Worm (Caenorhabditis elegans) whole organism, L4 larva: Measurements from ENCODE around the gene mct-6.

Experiments
- D1046.2 ChIP-seq: fragments of 200-800 bp; sonication (Bioruptor generic); IDR thresholded peaks from 2 replicates; pipeline ENCODE4 v1.3.6; 2022; ENCODE audit warnings: missing genetic modification characterization, missing compliant biosample characterization
- T26A8.4 ChIP-seq: fragments of 200-800 bp; sonication (Bioruptor generic); IDR thresholded peaks from 2 replicates; pipeline ENCODE4 v1.3.6; 2022; ENCODE audit warnings: missing genetic modification characterization, missing compliant biosample characterization
- Y48G9A.11 ChIP-seq: fragments of 200-800 bp; sonication (Bioruptor generic); IDR thresholded peaks from 2 replicates; pipeline ENCODE4 v1.3.6; 2022; ENCODE audit warnings: missing genetic modification reagents, missing genetic modification characterization, missing compliant biosample characterization
- ZK546.5 ChIP-seq, 2 experiments: sonication (generic microtip); optimal IDR thresholded peaks; 2 replicates each; lab custom pipeline; 2017; ENCODE audit warnings: missing biosample characterization in 2 of 2, missing genetic modification characterization in 2 of 2
- aha-1 ChIP-seq: fragments of 150-350 bp; peaks from one replicate; lab custom pipeline; 2014; ENCODE audit warnings: missing biosample characterization, missing genetic modification characterization
- ama-1 ChIP-seq: fragments of 150-350 bp; optimal IDR thresholded peaks from 2 replicates; lab custom pipeline; 2014; ENCODE audit warnings: inconsistent platforms, mixed read lengths
- arid-1 ChIP-seq: fragments of 200-800 bp; sonication (Bioruptor generic); conservative IDR thresholded peaks from 2 replicates; pipeline ENCODE4 v1.3.6; 2022; ENCODE audit warnings: missing genetic modification reagents, missing genetic modification characterization, missing compliant biosample characterization
- attf-4 ChIP-seq: sonication (generic microtip); optimal IDR thresholded peaks from 3 replicates; lab custom pipeline; 2017; ENCODE audit warnings: missing biosample characterization, missing genetic modification characterization
- ceh-20 ChIP-seq: fragments of 200-800 bp; sonication (Bioruptor generic); IDR thresholded peaks from 2 replicates; pipeline ENCODE4 v1.3.6; 2022; ENCODE audit warnings: missing genetic modification reagents, missing genetic modification characterization, missing compliant biosample characterization
- ceh-82 ChIP-seq: sonication (generic microtip); optimal IDR thresholded peaks from 2 replicates; lab custom pipeline; 2017; ENCODE audit warnings: missing biosample characterization, missing genetic modification characterization
- ces-1 ChIP-seq: fragments of 150-350 bp; sonication (generic microtip); optimal IDR thresholded peaks from 4 replicates; lab custom pipeline; 2014; ENCODE audit warnings: missing biosample characterization, missing genetic modification reagents, missing genetic modification characterization
- cey-2 ChIP-seq: sonication (generic microtip); optimal IDR thresholded peaks from 3 replicates; lab custom pipeline; 2017; ENCODE audit warnings: missing genetic modification characterization, mild to moderate bottlenecking, missing compliant biosample characterization, antibody characterized with exemption, borderline replicate concordance; ENCODE audit not compliant: insufficient read depth
- ctbp-1 ChIP-seq: fragments of 200-800 bp; sonication (Bioruptor generic); IDR thresholded peaks from 2 replicates; pipeline ENCODE4 v1.3.6; 2022; ENCODE audit warnings: missing genetic modification reagents, missing genetic modification characterization, missing compliant biosample characterization
- daf-12 ChIP-seq: fragments of 150-350 bp; optimal IDR thresholded peaks from 2 replicates; lab custom pipeline; 2014; ENCODE audit warnings: missing biosample characterization, missing genetic modification reagents, missing genetic modification characterization
- daf-16 ChIP-seq, 3 experiments: sonication (generic microtip); optimal IDR thresholded peaks; 2 replicates each; lab custom pipeline; 2016 to 2017; ENCODE audit warnings: missing genetic modification characterization in 3 of 3, missing genetic modification reagents in 3 of 3, mild to moderate bottlenecking in 2 of 3, missing compliant biosample characterization in 2 of 3, missing biosample characterization in 1 of 3, moderate library complexity in 1 of 3
- daf-8 ChIP-seq: fragments of 200-800 bp; sonication (Bioruptor generic); IDR thresholded peaks from 2 replicates; pipeline ENCODE4 v1.3.6; 2022; ENCODE audit warnings: missing genetic modification characterization, missing compliant biosample characterization
- dmd-6 ChIP-seq: fragments of 200-800 bp; sonication (Bioruptor generic); IDR thresholded peaks from 2 replicates; pipeline ENCODE4 v1.3.6; 2022; ENCODE audit warnings: missing genetic modification reagents, missing genetic modification characterization, missing compliant biosample characterization
- dmd-8 ChIP-seq: fragments of 200-800 bp; sonication (Bioruptor generic); IDR thresholded peaks from 2 replicates; pipeline ENCODE4 v1.3.6; 2022; ENCODE audit warnings: missing genetic modification characterization, missing compliant biosample characterization
- dmd-9 ChIP-seq: fragments of 200-800 bp; sonication (Bioruptor generic); IDR thresholded peaks from 2 replicates; pipeline ENCODE4 v1.3.6; 2022; ENCODE audit warnings: missing genetic modification reagents, missing genetic modification characterization, missing compliant biosample characterization
- egl-43 ChIP-seq: fragments of 200-800 bp; sonication (Bioruptor generic); IDR thresholded peaks from 2 replicates; pipeline ENCODE4 v1.3.6; 2022; ENCODE audit warnings: missing genetic modification reagents, missing genetic modification characterization, missing compliant biosample characterization
- fkh-10 ChIP-seq: fragments of 150-350 bp; optimal IDR thresholded peaks from 2 replicates; lab custom pipeline; 2014; ENCODE audit warnings: missing biosample characterization, missing genetic modification reagents, missing genetic modification characterization
- hif-1 ChIP-seq, 2 experiments: sonication (generic microtip); optimal IDR thresholded peaks; 2 replicates each; lab custom pipeline; 2016 to 2017; ENCODE audit warnings: missing compliant biosample characterization in 2 of 2, missing genetic modification characterization in 2 of 2, missing genetic modification reagents in 2 of 2, missing genotype in 2 of 2, mild to moderate bottlenecking in 1 of 2
- hlh-11 ChIP-seq: fragments of 200-800 bp; sonication (Bioruptor generic); optimal IDR thresholded peaks from 2 replicates; lab custom pipeline; 2018; ENCODE audit warnings: mild to moderate bottlenecking, missing genetic modification characterization, missing compliant biosample characterization
- hlh-30 ChIP-seq: sonication (generic microtip); optimal IDR thresholded peaks from 2 replicates; lab custom pipeline; 2017; ENCODE audit warnings: antibody characterized with exemption, mild to moderate bottlenecking, missing genetic modification characterization, missing compliant biosample characterization; ENCODE audit not compliant: insufficient read depth
- jun-1 ChIP-seq: fragments of 150-350 bp; optimal IDR thresholded peaks from 2 replicates; lab custom pipeline; 2014; ENCODE audit warnings: missing biosample characterization, missing genetic modification reagents, missing genetic modification characterization
- lim-7 ChIP-seq: fragments of 200-800 bp; sonication (Bioruptor generic); IDR thresholded peaks from 2 replicates; pipeline ENCODE4 v1.3.6; 2022; ENCODE audit warnings: missing genetic modification characterization, missing compliant biosample characterization
- lin-1 ChIP-seq: fragments of 200-800 bp; sonication (Bioruptor generic); IDR thresholded peaks from 2 replicates; pipeline ENCODE4 v1.3.6; 2022; ENCODE audit warnings: missing genetic modification reagents, missing genetic modification characterization, missing compliant biosample characterization
- madf-5 ChIP-seq, 2 experiments: fragments of 200-800 bp; sonication (Bioruptor generic); IDR thresholded peaks; 2 replicates each; pipeline ENCODE4 v1.3.6; 2022; ENCODE audit warnings: missing compliant biosample characterization in 2 of 2, missing genetic modification characterization in 2 of 2
- mep-1 ChIP-seq: fragments of 150-350 bp; sonication (generic microtip); optimal IDR thresholded peaks from 3 replicates; lab custom pipeline; 2014; ENCODE audit warnings: missing biosample characterization, missing genetic modification characterization
- nhr-10 ChIP-seq: fragments of 150-350 bp; optimal IDR thresholded peaks from 2 replicates; lab custom pipeline; 2014; ENCODE audit warnings: missing biosample characterization, missing genetic modification characterization
- nhr-102 ChIP-seq: sonication (generic microtip); optimal IDR thresholded peaks from 2 replicates; lab custom pipeline; 2016; ENCODE audit warnings: mild to moderate bottlenecking, missing genetic modification characterization, moderate library complexity, missing compliant biosample characterization
- nhr-25 ChIP-seq: sonication (generic microtip); optimal IDR thresholded peaks from 2 replicates; lab custom pipeline; 2017; ENCODE audit warnings: missing genetic modification characterization, mild to moderate bottlenecking, missing compliant biosample characterization, antibody characterized with exemption, moderate library complexity, borderline replicate concordance; ENCODE audit not compliant: insufficient read depth
- nhr-28 ChIP-seq: fragments of 150-350 bp; optimal IDR thresholded peaks from 2 replicates; lab custom pipeline; 2014; ENCODE audit warnings: missing biosample characterization, missing genetic modification characterization
- nhr-41 ChIP-seq: fragments of 200-800 bp; sonication (Bioruptor generic); IDR thresholded peaks from 2 replicates; pipeline ENCODE4 v1.3.6; 2022; ENCODE audit warnings: missing genetic modification reagents, missing genetic modification characterization, missing compliant biosample characterization
- nhr-42 ChIP-seq: fragments of 200-800 bp; sonication (Bioruptor generic); IDR thresholded peaks from 2 replicates; pipeline ENCODE4 v1.3.6; 2022; ENCODE audit warnings: missing genetic modification characterization, missing compliant biosample characterization
- nhr-6 ChIP-seq: fragments of 150-350 bp; optimal IDR thresholded peaks from 2 replicates; lab custom pipeline; 2014; ENCODE audit warnings: missing biosample characterization, missing genetic modification characterization
- nhr-77 ChIP-seq: fragments of 150-350 bp; optimal IDR thresholded peaks from 2 replicates; lab custom pipeline; 2014; ENCODE audit warnings: missing biosample characterization, missing genetic modification characterization
- php-3 ChIP-seq: fragments of 200-800 bp; sonication (Bioruptor generic); IDR thresholded peaks from 2 replicates; pipeline ENCODE4 v1.3.6; 2022; ENCODE audit warnings: missing genetic modification reagents, missing genetic modification characterization, missing compliant biosample characterization
- pqm-1 ChIP-seq: sonication (generic microtip); optimal IDR thresholded peaks from 2 replicates; lab custom pipeline; 2017; ENCODE audit warnings: missing biosample characterization, missing genetic modification characterization
- sdz-12 ChIP-seq: fragments of 200-800 bp; sonication (Bioruptor generic); optimal IDR thresholded peaks from 2 replicates; lab custom pipeline; 2018; ENCODE audit warnings: mild to moderate bottlenecking, missing genetic modification characterization, missing compliant biosample characterization
- set-16 ChIP-seq: fragments of 200-800 bp; sonication (Bioruptor generic); IDR thresholded peaks from 2 replicates; pipeline ENCODE4 v1.3.6; 2022; ENCODE audit warnings: missing genetic modification reagents, missing genetic modification characterization, missing compliant biosample characterization
- skn-1 ChIP-seq: fragments of 150-350 bp; optimal IDR thresholded peaks from 2 replicates; lab custom pipeline; 2014; ENCODE audit warnings: missing biosample characterization, missing genetic modification characterization
- snpc-1.2 ChIP-seq: fragments of 200-800 bp; sonication (Bioruptor generic); IDR thresholded peaks from 2 replicates; pipeline ENCODE4 v1.3.6; 2022; ENCODE audit warnings: missing genetic modification reagents, missing genetic modification characterization, missing compliant biosample characterization
- spr-1 ChIP-seq: sonication (generic microtip); optimal IDR thresholded peaks from 2 replicates; lab custom pipeline; 2016; ENCODE audit warnings: mild to moderate bottlenecking, missing genetic modification characterization, missing compliant biosample characterization
- spr-3 ChIP-seq: fragments of 200-800 bp; sonication (Bioruptor generic); optimal IDR thresholded peaks from 2 replicates; lab custom pipeline; 2018; ENCODE audit warnings: mild to moderate bottlenecking, missing genetic modification characterization, missing compliant biosample characterization
- unc-130 ChIP-seq: sonication (generic microtip); optimal IDR thresholded peaks from 2 replicates; lab custom pipeline; 2016; ENCODE audit warnings: missing genetic modification reagents, missing genetic modification characterization, missing compliant biosample characterization
- unc-39 ChIP-seq: sonication (generic microtip); optimal IDR thresholded peaks from 2 replicates; lab custom pipeline; 2017; ENCODE audit warnings: missing biosample characterization, missing genetic modification characterization
- vab-7 ChIP-seq: fragments of 200-800 bp; sonication (Bioruptor generic); IDR thresholded peaks from 2 replicates; pipeline ENCODE4 v1.3.6; 2022; ENCODE audit warnings: missing genetic modification reagents, missing genetic modification characterization, missing compliant biosample characterization
- zfp-2 ChIP-seq: sonication (generic microtip); optimal IDR thresholded peaks from 2 replicates; lab custom pipeline; 2016; ENCODE audit warnings: mild to moderate bottlenecking, missing genetic modification characterization, missing compliant biosample characterization
- zip-2 ChIP-seq: fragments of 150-350 bp; optimal IDR thresholded peaks from 2 replicates; lab custom pipeline; 2014; ENCODE audit warnings: missing biosample characterization, missing genetic modification characterization
- ztf-7 ChIP-seq: fragments of 150-350 bp; optimal IDR thresholded peaks from 2 replicates; lab custom pipeline; 2014; ENCODE audit warnings: missing biosample characterization, missing genetic modification characterization

Gene mct-6

ce11 chrX:16726879-16727278 lies 43.4 kb downstream of the mct-6 start (continued):
- peak; percentile 28 for TF ChIP-seq zfp-2 (tag; lab: Kevin White, UChicago)
- TF ChIP-seq lin-1 (GFP tag; lab: Robert Waterston, UW), result peak; percentile 86
- peak; percentile 89 for TF ChIP-seq nhr-6 (tag; lab: Kevin White, UChicago)
- TF ChIP-seq skn-1, result no peak
- 0 out of 2 replicates have a peak, but pooled peaks have one; percentile 9 for TF ChIP-seq Y48G9A.11
- peak; percentile 93 for TF ChIP-seq ctbp-1 (GFP tag; lab: Robert Waterston, UW)
- TF ChIP-seq hif-1 (tag; optimal IDR thresholded peaks at IDR 0.05; lab: Kevin White, UChicago), result peak; percentile 42 to 89
- TF ChIP-seq pqm-1 (tag; lab: Kevin White, UChicago), result peak; percentile 14
- no peak for TF ChIP-seq daf-8 (GFP tag; lab: Robert Waterston, UW)
- no peak for TF ChIP-seq ceh-82 (tag; lab: Kevin White, UChicago)
- peak; percentile 91 for TF ChIP-seq nhr-28 (tag; lab: Kevin White, UChicago)
- no peak for TF ChIP-seq unc-130
- peak; percentile 9 for TF ChIP-seq attf-4 (tag; lab: Kevin White, UChicago)
- peak; percentile 83 for TF ChIP-seq arid-1 (GFP tag; lab: Robert Waterston, UW)
- TF ChIP-seq nhr-77, result peak; percentile 79
- TF ChIP-seq T26A8.4 (GFP tag; lab: Robert Waterston, UW), result peak; percentile 91
- no peak for TF ChIP-seq daf-12
- 0 out of 2 replicates have a peak, but pooled peaks have one; percentile 49 for TF ChIP-seq dmd-8
- TF ChIP-seq nhr-102 (tag; lab: Kevin White, UChicago), result peak; percentile 74
- peak; percentile 98 for TF ChIP-seq dmd-6 (GFP tag; lab: Robert Waterston, UW)
- TF ChIP-seq hlh-30 (tag; lab: Kevin White, UChicago), result peak; percentile 95
- TF ChIP-seq set-16 (GFP tag; lab: Robert Waterston, UW), result peak; percentile 84
- peak; percentile 54 for TF ChIP-seq ztf-7
- no peak for TF ChIP-seq sdz-12 (GFP tag; lab: Kevin White, UChicago)
- peak; percentile 76 for TF ChIP-seq nhr-10 (tag; lab: Kevin White, UChicago)
- peak; percentile 95 for TF ChIP-seq mep-1 (tag; lab: Kevin White, UChicago)
- peak; percentile 52; the same call in 1 of the 2 replicates for TF ChIP-seq php-3 (GFP tag; lab: Robert Waterston, UW)
- no peak for TF ChIP-seq zip-2 (tag; lab: Kevin White, UChicago)
- peak; percentile 29 for TF ChIP-seq spr-3 (GFP tag; lab: Kevin White, UChicago)
- TF ChIP-seq ceh-20 (GFP tag; lab: Robert Waterston, UW), result peak; percentile 92
- no peak for TF ChIP-seq ces-1 (GFP tag; lab: Kevin White, UChicago)
- peak; percentile 5 for TF ChIP-seq ama-1 (lab: Kevin White, UChicago)
- TF ChIP-seq fkh-10 (GFP tag; lab: Kevin White, UChicago), result peak; percentile 84
- TF ChIP-seq nhr-25 (tag; lab: Kevin White, UChicago), result peak; percentile 84
- peak; percentile 87 for TF ChIP-seq jun-1 (tag; lab: Kevin White, UChicago)
- TF ChIP-seq ZK546.5 (tag; optimal IDR thresholded peaks at IDR 0.05; lab: Kevin White, UChicago), result peak in 1 of 2 experiments; percentile 6
- TF ChIP-seq D1046.2 (GFP tag; lab: Robert Waterston, UW), result 0 out of 2 replicates have a peak, but pooled peaks have one; percentile 37
- TF ChIP-seq hlh-11 (tag; lab: Kevin White, UChicago), result peak; percentile 99
- TF ChIP-seq daf-16 (GFP tag; optimal IDR thresholded peaks at IDR 0.05; lab: Kevin White, UChicago), result peak; percentile 79 to 80
- TF ChIP-seq daf-16 (tag; optimal IDR thresholded peaks at IDR 0.05; lab: Kevin White, UChicago), result peak; percentile 90
- peak; percentile 67 for TF ChIP-seq snpc-1.2
- no peak for TF ChIP-seq unc-39 (tag; lab: Kevin White, UChicago)
- no peak for TF ChIP-seq madf-5 (GFP tag; IDR thresholded peaks at IDR 0.05; lab: Robert Waterston, UW)
- peak; percentile 32 for TF ChIP-seq cey-2 (tag; lab: Kevin White, UChicago)
- TF ChIP-seq vab-7 (GFP tag; lab: Robert Waterston, UW), result peak; percentile 73; the same call in 1 of the 2 replicates
- peak; percentile 100 for TF ChIP-seq aha-1 (tag; lab: Kevin White, UChicago)
- 0 out of 2 replicates have a peak, but pooled peaks have one; percentile 36 for TF ChIP-seq nhr-41 (GFP tag; lab: Robert Waterston, UW)
- no peak; the same call in 1 of the 2 replicates for TF ChIP-seq egl-43 (GFP tag; lab: Robert Waterston, UW)
- TF ChIP-seq dmd-9, result peak; percentile 57; the same call in 1 of the 2 replicates
- TF ChIP-seq spr-1 (tag; lab: Kevin White, UChicago), result peak; percentile 85
- TF ChIP-seq nhr-42 (GFP tag; lab: Robert Waterston, UW), result peak; percentile 45; the same call in 1 of the 2 replicates
- TF ChIP-seq lim-7 (GFP tag; lab: Robert Waterston, UW), result no peak
